Worm (Caenorhabditis elegans): Measurements from ENCODE around the gene dcar-1.
"Not testable (repeated sequence)": the region's sequence is repeated elsewhere in the genome, so short reads cannot be mapped to it uniquely, and the experiment has no call there.

The dcar-1 gene

ce11 chrV:17910019-17910418 lies at the start of gene dcar-1:
Gene dcar-1 (plus strand): TSS chrV:17910319.
- TF ChIP-seq nhr-67 (tag; optimal IDR thresholded peaks at IDR 0.05) (no peak), ceh-16 (tag; optimal IDR thresholded peaks at IDR 0.05) (no peak), ceh-9 (tag; optimal IDR thresholded peaks at IDR 0.05) (no peak), sea-2 (GFP tag; optimal IDR thresholded peaks at IDR 0.05) (no peak), nhr-237 (tag; optimal IDR thresholded peaks at IDR 0.05) (no peak), mdl-1 (tag; optimal IDR thresholded peaks at IDR 0.05) (no peak), daf-12 (tag; optimal IDR thresholded peaks at IDR 0.05) (no peak)

ce11 chrV:17865309-17865708 lies 44.8 kb upstream of the dcar-1 start, which contains the start of gene Y59A8A.8:
Gene Y59A8A.8 (plus strand): TSS chrV:17865609.
- TF ChIP-seq zag-1, skn-1, egl-5 (tag; optimal IDR thresholded peaks at IDR 0.05): not testable (repeated sequence)

- no peak for TF ChIP-seq nhr-23 (tag; optimal IDR thresholded peaks at IDR 0.05)
- TF ChIP-seq eor-1 (tag; optimal IDR thresholded peaks at IDR 0.05) = no peak
- TF ChIP-seq pha-4 (tag; optimal IDR thresholded peaks at IDR 0.05) = peak; percentile 45
- TF ChIP-seq snpc-4 (tag; optimal IDR thresholded peaks at IDR 0.05) = peak; percentile 31
- peak; percentile 7 for TF ChIP-seq hmg-11 (tag; optimal IDR thresholded peaks at IDR 0.05)
- TF ChIP-seq lin-15B (tag; optimal IDR thresholded peaks at IDR 0.05) = peak; percentile 52
- no peak for TF ChIP-seq nhr-76 (tag; optimal IDR thresholded peaks at IDR 0.05)
- no peak for TF ChIP-seq skn-1 (tag; optimal IDR thresholded peaks at IDR 0.05)
Measured at ce11 chrV:17870569-17870968, 39.5 kb upstream of the dcar-1 start, which contains the start of gene csn-1. Gene csn-1 (minus strand): TSS chrV:17870651.

- TF ChIP-seq zag-1 (tag; optimal IDR thresholded peaks at IDR 0.05) (no peak), nhr-43 (tag; optimal IDR thresholded peaks at IDR 0.05; ENCODE audit: poor library complexity, severe bottlenecking) (no peak), nhr-23 (tag; optimal IDR thresholded peaks at IDR 0.05) (peak; percentile 55), nhr-237 (tag; optimal IDR thresholded peaks at IDR 0.05) (no peak), ceh-16 (tag; optimal IDR thresholded peaks at IDR 0.05) (no peak), hmg-11 (tag; optimal IDR thresholded peaks at IDR 0.05) (no peak), snpc-4 (tag; optimal IDR thresholded peaks at IDR 0.05) (peak; percentile 43), nhr-28 (tag; optimal IDR thresholded peaks at IDR 0.05) (no peak), pha-4 (tag; optimal IDR thresholded peaks at IDR 0.05) (peak; percentile 73), elt-3 (tag; optimal IDR thresholded peaks at IDR 0.05) (no peak), pqm-1 (tag; optimal IDR thresholded peaks at IDR 0.05) (peak; percentile 14), mml-1 (tag; optimal IDR thresholded peaks at IDR 0.05) (no peak), nhr-67 (tag; optimal IDR thresholded peaks at IDR 0.05) (no peak), nhr-25 (tag; optimal IDR thresholded peaks at IDR 0.05) (peak; percentile 1), ztf-11 (tag; optimal IDR thresholded peaks at IDR 0.05) (no peak), ztf-4 (tag; optimal IDR thresholded peaks at IDR 0.05) (no peak), elt-2 (tag; optimal IDR thresholded peaks at IDR 0.05) (peak; percentile 8), mdl-1 (tag; optimal IDR thresholded peaks at IDR 0.05) (no peak), nhr-11 (tag; optimal IDR thresholded peaks at IDR 0.05) (no peak), egl-5 (tag; optimal IDR thresholded peaks at IDR 0.05) (no peak), egl-27 (tag; optimal IDR thresholded peaks at IDR 0.05) (no peak), nhr-77 (tag; optimal IDR thresholded peaks at IDR 0.05) (no peak), nfya-1 (tag; optimal IDR thresholded peaks at IDR 0.05; ENCODE audit: insufficient read depth) (peak; percentile 50), ceh-82 (tag; optimal IDR thresholded peaks at IDR 0.05) (peak; percentile 22), lin-15B (tag; optimal IDR thresholded peaks at IDR 0.05) (peak; percentile 80)
Measured at ce11 chrV:17871049-17871448, 39.1 kb upstream of the dcar-1 start, which contains the start of gene phf-14. Gene phf-14 (plus strand): TSS chrV:17871393.

ce11 chrV:17888939-17889338 lies 21.2 kb upstream of the dcar-1 start, which contains the start of gene C06H5.6:
Gene C06H5.6 (minus strand): TSS chrV:17888984.
- TF ChIP-seq pqm-1 (tag; optimal IDR thresholded peaks at IDR 0.05) = peak; percentile 16
- peak; percentile 73 for TF ChIP-seq elt-2 (tag; optimal IDR thresholded peaks at IDR 0.05)
- TF ChIP-seq ceh-28 (tag; optimal IDR thresholded peaks at IDR 0.05) = no peak
- no peak for TF ChIP-seq hmg-11 (tag; optimal IDR thresholded peaks at IDR 0.05)

- TF ChIP-seq pqm-1 (tag; optimal IDR thresholded peaks at IDR 0.05) (peak; percentile 41), ZK546.5 (tag; optimal IDR thresholded peaks at IDR 0.05) (no peak), ztf-11 (tag; optimal IDR thresholded peaks at IDR 0.05) (no peak), nhr-25 (tag; optimal IDR thresholded peaks at IDR 0.05) (no peak), ceh-82 (tag; optimal IDR thresholded peaks at IDR 0.05) (no peak), nhr-28 (tag; optimal IDR thresholded peaks at IDR 0.05) (no peak), ceh-28 (tag; optimal IDR thresholded peaks at IDR 0.05) (peak; percentile 20), unc-62 (GFP tag; optimal IDR thresholded peaks at IDR 0.05) (no peak), nhr-12 (tag; optimal IDR thresholded peaks at IDR 0.05) (no peak), elt-2 (tag; optimal IDR thresholded peaks at IDR 0.05) (peak; percentile 75), egl-27 (tag; optimal IDR thresholded peaks at IDR 0.05) (no peak), nhr-77 (tag; optimal IDR thresholded peaks at IDR 0.05) (no peak), nhr-76 (tag; optimal IDR thresholded peaks at IDR 0.05) (no peak), pha-4 (tag; optimal IDR thresholded peaks at IDR 0.05) (peak; percentile 20)
Measured at ce11 chrV:17891317-17891716, 18.8 kb upstream of the dcar-1 start.
